Worm (Caenorhabditis elegans) whole organism, L4/young adult: ENCODE data around the gene twk-3.

Experiments
- W03F9.2 ChIP-seq: fragments of 150-350 bp; optimal IDR thresholded peaks from 2 replicates; lab custom pipeline; 2014; ENCODE audit warnings: missing biosample characterization, missing genetic modification characterization
- him-1 ChIP-seq: sonication (generic microtip); optimal IDR thresholded peaks from 2 replicates; lab custom pipeline; 2016; ENCODE audit warnings: missing genotype, missing genetic modification reagents, missing genetic modification characterization, missing compliant biosample characterization

- TF ChIP-seq him-1 (no peak), W03F9.2 (tag; lab: Kevin White, UChicago) (no peak)
Measured at ce11 chrII:8223945-8224344, 11.4 kb upstream of the twk-3 start.
